Fruit fly (Drosophila melanogaster): ENCODE results near the gene CG13051.

DNA sequence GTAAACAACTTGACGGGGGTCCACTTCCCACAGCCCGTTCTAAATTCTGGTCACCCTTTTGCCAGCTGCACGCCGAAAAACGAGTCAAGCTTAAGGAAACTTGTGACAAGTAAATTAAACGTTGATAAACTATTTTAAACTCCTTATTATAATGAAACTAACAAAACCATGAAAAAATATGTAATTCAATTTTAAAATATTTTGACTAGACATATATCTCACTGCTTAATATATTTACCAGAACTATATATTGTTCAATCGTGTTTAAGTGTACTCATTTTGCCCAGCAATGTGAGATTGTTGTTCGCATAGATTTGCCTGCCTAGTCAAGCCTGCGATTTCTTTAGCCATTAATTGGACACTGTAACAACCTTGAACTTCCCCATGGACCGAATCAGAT, 5.3 kb downstream of the CG13051 start, which contains the start of gene CG13053:
- no peak for TF ChIP-seq Hr4 (GFP tag; optimal IDR thresholded peaks at IDR 0.05)
- TF ChIP-seq CG11294 (GFP tag; IDR thresholded peaks at IDR 0.05): no peak
- TF ChIP-seq Met (GFP tag; optimal IDR thresholded peaks at IDR 0.05): no peak
- peak in 1 of 2 experiments; percentile 25 for TF ChIP-seq salr (GFP tag; optimal IDR thresholded peaks at IDR 0.05)
- no peak for TF ChIP-seq CG6854 (GFP tag; optimal IDR thresholded peaks at IDR 0.05)
- TF ChIP-seq pdm3 (GFP tag; optimal IDR thresholded peaks at IDR 0.05): no peak
- no peak for TF ChIP-seq CG15336 (GFP tag; IDR thresholded peaks at IDR 0.05)
- peak; percentile 31; the same call in 1 of the 3 replicates for TF ChIP-seq CG6163 (GFP tag; IDR thresholded peaks at IDR 0.05)

Data from whole organism, prepupa.